Worm (Caenorhabditis elegans) whole organism, dauer: ENCODE data around the gene ttll-12.

Experiments used
- unc-62 ChIP-seq: sonication (generic microtip); optimal IDR thresholded peaks from 2 replicates; lab custom pipeline; 2017; ENCODE audit warnings: missing biosample characterization, missing genetic modification reagents, missing genetic modification characterization

The ttll-12 gene

ce11 chrII:9358230-9358629, 19.4 kb downstream of the ttll-12 start, which contains the start of gene mel-11:
Gene mel-11 (plus strand): TSS chrII:9358530.
- TF ChIP-seq unc-62 (GFP tag; lab: Kevin White, UChicago), result no peak

- no peak for TF ChIP-seq unc-62 (GFP tag; lab: Kevin White, UChicago)
Measured at ce11 chrII:9362249-9362648, 23.5 kb downstream of the ttll-12 start.

- no peak for TF ChIP-seq unc-62 (GFP tag; lab: Kevin White, UChicago)
Measured at ce11 chrII:9369394-9369793, 30.6 kb downstream of the ttll-12 start.

ce11 chrII:9372393-9372792, 33.6 kb downstream of the ttll-12 start, which contains the start of gene C06C3.3:
Gene C06C3.3 (minus strand): TSS chrII:9372493.
- TF ChIP-seq unc-62 (GFP tag; lab: Kevin White, UChicago), result no peak

- no peak for TF ChIP-seq unc-62 (GFP tag; lab: Kevin White, UChicago)
Measured at ce11 chrII:9372991-9373390, 34.2 kb downstream of the ttll-12 start, which contains the start of gene C06C3.4. Gene C06C3.4 (plus strand): TSS chrII:9373291.

ce11 chrII:9374807-9375206, 36.0 kb downstream of the ttll-12 start, which contains the start of gene C06C3.12:
Gene C06C3.12 (plus strand): TSS chrII:9375107.
- no peak for TF ChIP-seq unc-62 (GFP tag; lab: Kevin White, UChicago)

ce11 chrII:9377158-9377557, 38.4 kb downstream of the ttll-12 start, which contains the start of gene C06C3.10:
Gene C06C3.10 (minus strand): TSS chrII:9377258.
- no peak for TF ChIP-seq unc-62 (GFP tag; lab: Kevin White, UChicago)

- TF ChIP-seq unc-62 (GFP tag; lab: Kevin White, UChicago), result no peak
Measured at ce11 chrII:9378174-9378573, 39.4 kb downstream of the ttll-12 start.

- no peak for TF ChIP-seq unc-62 (GFP tag; lab: Kevin White, UChicago)
Measured at ce11 chrII:9379796-9380195, 41.0 kb downstream of the ttll-12 start, which contains the start of gene srh-48. Gene srh-48 (plus strand): TSS chrII:9380096.

- no peak for TF ChIP-seq unc-62 (GFP tag; lab: Kevin White, UChicago)
Measured at ce11 chrII:9385241-9385640, 46.4 kb downstream of the ttll-12 start, which contains the start of gene C06C3.7. Gene C06C3.7 (plus strand): TSS chrII:9385541.
